Fruit fly (Drosophila melanogaster): ENCODE measurements around the gene CG7142.

DNA sequence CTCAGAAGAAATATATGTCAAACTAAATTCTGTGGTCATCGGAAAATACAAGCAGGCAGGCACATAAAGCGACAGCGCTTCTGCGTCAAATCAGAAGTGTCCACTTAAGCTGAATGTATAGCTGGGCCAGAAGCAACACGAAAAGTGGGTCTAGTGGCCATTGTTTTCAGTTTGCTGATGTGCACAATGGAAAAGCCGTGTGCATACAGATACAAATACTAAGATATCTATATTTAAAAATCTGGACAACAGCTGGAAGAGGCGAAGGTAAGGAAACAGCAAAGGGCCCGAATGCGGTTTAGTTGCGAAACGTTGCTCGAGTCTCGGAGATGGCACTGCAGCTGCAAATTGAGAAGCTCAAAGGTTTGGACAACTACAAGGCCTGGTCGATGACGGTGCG lies 28.5 kb downstream of the CG7142 start, which contains the start of gene CG18598:
- TF ChIP-seq psq (optimal IDR thresholded peaks at IDR 0.05) (no peak), insv (optimal IDR thresholded peaks at IDR 0.05) (no peak), h (optimal IDR thresholded peaks at IDR 0.05) (no peak), Myc (optimal IDR thresholded peaks at IDR 0.05) (no peak), ttk (optimal IDR thresholded peaks at IDR 0.05) (no peak)
